Fruit fly (Drosophila melanogaster) whole organism, prepupa: ENCODE measurements around the gene CG43707.

Experiments
- Blimp-1 ChIP-seq: fragments of 200-800 bp; sonication (Bioruptor generic); optimal IDR thresholded peaks from 3 replicates; lab custom pipeline; 2017; ENCODE audit warnings: missing biosample characterization, missing genetic modification characterization, mild to moderate bottlenecking, moderate library complexity, missing genetic modification reagents
- CG10631 ChIP-seq: fragments of 200-800 bp; sonication (Bioruptor generic); optimal IDR thresholded peaks from 2 replicates; lab custom pipeline; 2016; ENCODE audit warnings: missing biosample characterization, missing genetic modification characterization
- CG11294 ChIP-seq: fragments of 200-800 bp; sonication (Bioruptor generic); IDR thresholded peaks from 2 replicates; pipeline ENCODE4 v1.3.6; 2022; ENCODE audit warnings: missing biosample characterization, missing genetic modification characterization
- CG11762 ChIP-seq: fragments of 200-800 bp; sonication (Bioruptor generic); optimal IDR thresholded peaks from 3 replicates; lab custom pipeline; 2016; ENCODE audit warnings: missing biosample characterization, missing genetic modification characterization; ENCODE audit not compliant: insufficient read depth
- CG15336 ChIP-seq: fragments of 200-800 bp; sonication (Bioruptor generic); IDR thresholded peaks from 2 replicates; pipeline ENCODE4 v1.3.6; 2022; ENCODE audit warnings: missing biosample characterization, missing genetic modification characterization
- CG16779 ChIP-seq: fragments of 200-800 bp; sonication (Bioruptor generic); optimal IDR thresholded peaks from 3 replicates; lab custom pipeline; 2017; ENCODE audit warnings: missing biosample characterization, mild to moderate bottlenecking, missing genetic modification characterization
- CG3032 ChIP-seq: fragments of 200-800 bp; optimal IDR thresholded peaks from 2 replicates; lab custom pipeline; 2019; ENCODE audit warnings: missing biosample characterization, mild to moderate bottlenecking, missing genetic modification characterization, moderate library complexity
- CG31627 ChIP-seq: fragments of 200-800 bp; sonication (Bioruptor generic); optimal IDR thresholded peaks from 3 replicates; lab custom pipeline; 2016; ENCODE audit warnings: missing biosample characterization, missing genetic modification characterization
- CG32006 ChIP-seq: fragments of 200-800 bp; sonication (Bioruptor generic); optimal IDR thresholded peaks from 3 replicates; lab custom pipeline; 2017; ENCODE audit warnings: missing biosample characterization, mild to moderate bottlenecking, missing genetic modification characterization
- CG34406 ChIP-seq: fragments of 200-800 bp; sonication (Bioruptor generic); optimal IDR thresholded peaks from 3 replicates; lab custom pipeline; 2016; ENCODE audit warnings: missing biosample characterization, missing genetic modification characterization
- CG3919 ChIP-seq: fragments of 200-800 bp; sonication (Bioruptor generic); optimal IDR thresholded peaks from 3 replicates; lab custom pipeline; 2016; ENCODE audit warnings: missing biosample characterization, missing genetic modification characterization
- CG6163 ChIP-seq: fragments of 200-800 bp; sonication (Bioruptor generic); IDR thresholded peaks from 3 replicates; pipeline ENCODE4 v1.3.6; 2022; ENCODE audit warnings: missing biosample characterization, missing genetic modification characterization
- CG6276 ChIP-seq: fragments of 200-800 bp; sonication (Bioruptor generic); optimal IDR thresholded peaks from 2 replicates; lab custom pipeline; 2017; ENCODE audit warnings: missing biosample characterization, mild to moderate bottlenecking, missing genetic modification characterization
- CG6792 ChIP-seq: fragments of 200-800 bp; sonication (Bioruptor generic); optimal IDR thresholded peaks from 3 replicates; lab custom pipeline; 2016; ENCODE audit warnings: missing biosample characterization, missing genetic modification characterization
- CG6808 ChIP-seq: fragments of 200-800 bp; sonication (Bioruptor generic); optimal IDR thresholded peaks from 3 replicates; lab custom pipeline; 2017; ENCODE audit warnings: missing biosample characterization, missing genetic modification characterization, mild to moderate bottlenecking, moderate library complexity, missing genetic modification reagents
- CG7368 ChIP-seq: fragments of 200-800 bp; sonication (Bioruptor generic); optimal IDR thresholded peaks from 3 replicates; lab custom pipeline; 2016; ENCODE audit warnings: missing biosample characterization, missing genetic modification characterization
- CG8632 ChIP-seq: fragments of 200-800 bp; sonication (Bioruptor generic); optimal IDR thresholded peaks from 3 replicates; lab custom pipeline; 2016; ENCODE audit warnings: missing biosample characterization, missing genetic modification characterization
- CG9139 ChIP-seq: fragments of 200-800 bp; sonication (Bioruptor generic); optimal IDR thresholded peaks from 3 replicates; lab custom pipeline; 2017; ENCODE audit warnings: missing biosample characterization, mild to moderate bottlenecking, missing genetic modification characterization
- Eip75B ChIP-seq: fragments of 200-800 bp; sonication (Bioruptor generic); optimal IDR thresholded peaks from 3 replicates; lab custom pipeline; 2016; ENCODE audit warnings: missing biosample characterization, missing genetic modification characterization
- Eip93F ChIP-seq: fragments of 200-800 bp; sonication (Bioruptor generic); optimal IDR thresholded peaks from 2 replicates; lab custom pipeline; 2016; ENCODE audit warnings: missing biosample characterization, mild to moderate bottlenecking, missing genetic modification characterization
- Ets96B ChIP-seq: fragments of 200-800 bp; optimal IDR thresholded peaks from 2 replicates; lab custom pipeline; 2019; ENCODE audit warnings: missing biosample characterization, mild to moderate bottlenecking, missing genetic modification characterization, moderate library complexity
- Gug ChIP-seq: fragments of 200-800 bp; sonication (Bioruptor generic); IDR thresholded peaks from 2 replicates; pipeline ENCODE4 v1.3.6; 2022; ENCODE audit warnings: missing biosample characterization, missing genetic modification characterization
- Hr38 ChIP-seq: sonication (Bioruptor generic); optimal IDR thresholded peaks from 2 replicates; lab custom pipeline; 2016; ENCODE audit warnings: missing biosample characterization, missing genetic modification characterization
- Hr4 ChIP-seq: fragments of 200-800 bp; sonication (Bioruptor generic); optimal IDR thresholded peaks from 3 replicates; lab custom pipeline; 2016; ENCODE audit warnings: missing biosample characterization, missing genetic modification characterization
- Met ChIP-seq: fragments of 200-800 bp; sonication (Bioruptor generic); optimal IDR thresholded peaks from 3 replicates; lab custom pipeline; 2016; ENCODE audit warnings: missing biosample characterization, missing genetic modification characterization
- OdsH ChIP-seq: fragments of 200-800 bp; sonication (Bioruptor generic); optimal IDR thresholded peaks from 3 replicates; lab custom pipeline; 2016; ENCODE audit warnings: missing biosample characterization, missing genetic modification characterization
- Smox ChIP-seq: fragments of 200-800 bp; sonication (Bioruptor generic); optimal IDR thresholded peaks from 3 replicates; lab custom pipeline; 2016; ENCODE audit warnings: missing biosample characterization, missing genetic modification characterization
- Sox15 ChIP-seq: fragments of 200-800 bp; sonication (Bioruptor generic); optimal IDR thresholded peaks from 3 replicates; lab custom pipeline; 2016; ENCODE audit warnings: missing biosample characterization, missing genetic modification characterization
- achi ChIP-seq: fragments of 200-800 bp; sonication (Bioruptor generic); optimal IDR thresholded peaks from 3 replicates; lab custom pipeline; 2016; ENCODE audit warnings: missing biosample characterization, missing genetic modification characterization
- acj6 ChIP-seq: fragments of 200-800 bp; sonication (Bioruptor generic); optimal IDR thresholded peaks from 3 replicates; lab custom pipeline; 2016; ENCODE audit warnings: missing biosample characterization, missing genetic modification characterization
- dac ChIP-seq: fragments of 200-800 bp; sonication (Bioruptor generic); optimal IDR thresholded peaks from 2 replicates; lab custom pipeline; 2017; ENCODE audit warnings: missing biosample characterization, mild to moderate bottlenecking, missing genetic modification characterization
- eg ChIP-seq: fragments of 200-800 bp; sonication (Bioruptor generic); IDR thresholded peaks from 3 replicates; pipeline ENCODE4 v1.3.6; 2022; ENCODE audit warnings: missing biosample characterization, missing genetic modification characterization
- esn ChIP-seq: fragments of 200-800 bp; sonication (Bioruptor generic); optimal IDR thresholded peaks from 2 replicates; lab custom pipeline; 2016; ENCODE audit warnings: missing biosample characterization, mild to moderate bottlenecking, missing genetic modification characterization, moderate library complexity
- fd59A ChIP-seq: fragments of 200-800 bp; sonication (Bioruptor generic); optimal IDR thresholded peaks from 2 replicates; lab custom pipeline; 2017; ENCODE audit warnings: missing biosample characterization, mild to moderate bottlenecking, missing genetic modification characterization, missing genetic modification reagents
- fd85E ChIP-seq: fragments of 200-800 bp; sonication (Bioruptor generic); optimal IDR thresholded peaks from 3 replicates; lab custom pipeline; 2016; ENCODE audit warnings: missing biosample characterization, missing genetic modification characterization
- fkh ChIP-seq: fragments of 200-800 bp; sonication (Bioruptor generic); optimal IDR thresholded peaks from 3 replicates; lab custom pipeline; 2017; ENCODE audit warnings: missing biosample characterization, mild to moderate bottlenecking, missing genetic modification characterization, moderate library complexity
- lz ChIP-seq: fragments of 200-800 bp; sonication (Bioruptor generic); optimal IDR thresholded peaks from 3 replicates; lab custom pipeline; 2016; ENCODE audit warnings: missing biosample characterization, missing genetic modification characterization
- net ChIP-seq: fragments of 200-800 bp; sonication (Bioruptor generic); optimal IDR thresholded peaks from 3 replicates; lab custom pipeline; 2016; ENCODE audit warnings: missing biosample characterization, missing genetic modification characterization
- pdm3 ChIP-seq: fragments of 200-800 bp; sonication (Bioruptor generic); optimal IDR thresholded peaks from 3 replicates; lab custom pipeline; 2016; ENCODE audit warnings: missing biosample characterization, missing genetic modification characterization
- salr ChIP-seq, 2 experiments: fragments of 200-800 bp; sonication (Bioruptor generic); optimal IDR thresholded peaks; 3 replicates each; lab custom pipeline; 2016 to 2018; ENCODE audit warnings: missing biosample characterization in 2 of 2, missing genetic modification characterization in 2 of 2, mild to moderate bottlenecking in 1 of 2
- spab ChIP-seq: fragments of 200-800 bp; sonication (Bioruptor generic); optimal IDR thresholded peaks from 2 replicates; lab custom pipeline; 2017; ENCODE audit warnings: missing biosample characterization, mild to moderate bottlenecking, missing genetic modification characterization, missing genetic modification reagents
- ss ChIP-seq, 2 experiments: fragments of 200-800 bp; sonication (Bioruptor generic); optimal IDR thresholded peaks; 2 replicates in 1 of 2; 3 replicates in 1 of 2; lab custom pipeline; 2017 to 2018; ENCODE audit warnings: mild to moderate bottlenecking in 2 of 2, missing biosample characterization in 2 of 2, missing genetic modification characterization in 2 of 2, moderate library complexity in 1 of 2
- svp ChIP-seq: fragments of 200-800 bp; sonication (Bioruptor generic); peaks from one replicate; lab custom pipeline; 2016; ENCODE audit warnings: missing biosample characterization, missing genetic modification characterization
- topi ChIP-seq: fragments of 200-800 bp; sonication (Bioruptor generic); optimal IDR thresholded peaks from 3 replicates; lab custom pipeline; 2016; ENCODE audit warnings: missing biosample characterization, missing genetic modification characterization

CG43707 gene

dm6 chr2L:3769718-3770461, 12.8 kb downstream of the CG43707 start (continued):
- peak; percentile 69 for TF ChIP-seq spab (GFP tag; lab: Kevin White, UChicago)
- peak; percentile 80 for TF ChIP-seq CG3032 (tag; lab: Kevin White, UChicago)
- TF ChIP-seq CG6163, result peak; percentile 21; the same call in 1 of the 3 replicates
- peak; percentile 67 for TF ChIP-seq acj6 (GFP tag; lab: Kevin White, UChicago)
- peak; percentile 61 for TF ChIP-seq CG3919 (GFP tag; lab: Kevin White, UChicago)
- 0 out of 2 replicates have a peak, but pooled peaks have one; percentile 8 for TF ChIP-seq CG11294 (GFP tag; lab: Robert Waterston, UW)
- peak; percentile 21 for TF ChIP-seq lz
- TF ChIP-seq dac (GFP tag; lab: Kevin White, UChicago), result no peak
- TF ChIP-seq achi, result peak; percentile 75
- TF ChIP-seq CG9139 (GFP tag; lab: Kevin White, UChicago), result peak; percentile 64
- TF ChIP-seq fkh (GFP tag; lab: Kevin White, UChicago), result no peak
- peak; percentile 71 for TF ChIP-seq CG6792 (GFP tag; lab: Kevin White, UChicago)
- TF ChIP-seq Hr4 (GFP tag; lab: Kevin White, UChicago), result peak; percentile 46
- TF ChIP-seq ss (GFP tag; optimal IDR thresholded peaks at IDR 0.05; lab: Kevin White, UChicago), result peak; percentile 69 to 76

- TF ChIP-seq Smox, result peak; percentile 98
- peak; percentile 99 for TF ChIP-seq svp (GFP tag; lab: Kevin White, UChicago)
- TF ChIP-seq CG10631 (GFP tag; lab: Kevin White, UChicago), result peak; percentile 98
- peak; percentile 99 for TF ChIP-seq Eip75B
- TF ChIP-seq CG6808 (GFP tag; lab: Kevin White, UChicago), result peak; percentile 95
- peak; percentile 97 for TF ChIP-seq Gug (GFP tag; lab: Robert Waterston, UW)
- TF ChIP-seq CG16779 (tag; lab: Kevin White, UChicago), result peak; percentile 94
- peak; percentile 96 for TF ChIP-seq CG11294 (GFP tag; lab: Robert Waterston, UW)
- TF ChIP-seq CG31627, result peak; percentile 97
- peak; percentile 97 for TF ChIP-seq CG8632 (GFP tag; lab: Kevin White, UChicago)
- TF ChIP-seq Met (GFP tag; lab: Kevin White, UChicago), result peak; percentile 98
- peak; percentile 95 for TF ChIP-seq Sox15 (GFP tag; lab: Kevin White, UChicago)
- peak; percentile 98 for TF ChIP-seq net (GFP tag; lab: Kevin White, UChicago)
- peak; percentile 98 for TF ChIP-seq pdm3 (GFP tag; lab: Kevin White, UChicago)
- peak; percentile 93 for TF ChIP-seq spab (GFP tag; lab: Kevin White, UChicago)
- TF ChIP-seq CG6792 (GFP tag; lab: Kevin White, UChicago), result peak; percentile 99
- TF ChIP-seq CG11762, result peak; percentile 93
- TF ChIP-seq Blimp-1 (GFP tag; lab: Kevin White, UChicago), result peak; percentile 82
- TF ChIP-seq CG9139 (GFP tag; lab: Kevin White, UChicago), result peak; percentile 90
- peak; percentile 99 for TF ChIP-seq CG15336 (GFP tag; lab: Robert Waterston, UW)
- TF ChIP-seq CG7368 (GFP tag; lab: Kevin White, UChicago), result peak; percentile 92
- TF ChIP-seq topi (GFP tag; lab: Kevin White, UChicago), result peak; percentile 97
- peak; percentile 96 for TF ChIP-seq Eip93F
- TF ChIP-seq Ets96B (tag; lab: Kevin White, UChicago), result peak; percentile 95
- TF ChIP-seq CG32006, result peak; percentile 96
- TF ChIP-seq CG6163, result peak; percentile 99
- TF ChIP-seq CG3919 (GFP tag; lab: Kevin White, UChicago), result peak; percentile 97
- TF ChIP-seq CG34406 (GFP tag; lab: Kevin White, UChicago), result peak; percentile 96
- peak; percentile 93 for TF ChIP-seq CG6276 (GFP tag; lab: Kevin White, UChicago)
- peak; percentile 99 for TF ChIP-seq acj6 (GFP tag; lab: Kevin White, UChicago)
- peak; percentile 78 for TF ChIP-seq fd85E (GFP tag; lab: Kevin White, UChicago)
- TF ChIP-seq eg (GFP tag; lab: Robert Waterston, UW), result peak; percentile 99
- TF ChIP-seq OdsH (GFP tag; lab: Kevin White, UChicago), result peak; percentile 99
- TF ChIP-seq fd59A (GFP tag; lab: Kevin White, UChicago), result peak; percentile 94
- TF ChIP-seq esn, result peak; percentile 99
- TF ChIP-seq CG3032 (tag; lab: Kevin White, UChicago), result peak; percentile 91
- TF ChIP-seq lz, result peak; percentile 99
- peak; percentile 50 for TF ChIP-seq Hr38 (GFP tag; lab: Kevin White, UChicago)
- TF ChIP-seq achi, result peak; percentile 96
- TF ChIP-seq salr (GFP tag; optimal IDR thresholded peaks at IDR 0.05; lab: Kevin White, UChicago), result peak; percentile 81 to 98
These were observed 14.3 kb downstream of the CG43707 start, which contains the start of gene bowl for dm6 chr2L:3771109-3772067. TSS of gene bowl (plus strand) at chr2L:3771700.
